Fruit fly (Drosophila melanogaster): ENCODE results near the gene dpr19.
A peak's percentile ranks its signal among the peaks of the same experiment; 100 is the strongest.

The dpr19 gene

DNA sequence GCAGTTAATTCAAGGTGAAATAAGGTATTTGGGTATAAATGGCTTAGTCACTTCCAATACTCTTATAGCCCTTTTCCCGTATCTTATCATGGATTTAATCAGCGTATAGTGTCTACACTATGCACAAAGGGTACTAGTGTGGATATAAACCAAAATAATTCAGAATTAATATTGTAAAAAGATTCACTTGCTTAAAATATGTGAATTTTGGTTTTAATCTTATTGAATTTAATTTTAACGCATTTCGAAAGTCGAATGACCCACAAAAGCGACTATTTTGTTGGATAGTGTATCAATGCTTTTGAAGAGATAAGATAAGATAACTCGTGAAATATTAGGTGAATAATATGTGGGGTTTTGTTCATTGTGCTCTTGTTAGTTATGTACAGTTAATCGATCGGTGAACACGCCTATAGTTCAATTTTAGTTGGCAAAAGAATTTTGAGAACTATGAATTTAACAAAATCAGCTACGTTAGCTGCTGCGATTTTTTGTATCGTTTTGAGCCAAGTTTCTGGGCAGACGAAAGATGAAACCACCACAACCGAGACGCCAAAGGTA is 6.0 kb downstream of the dpr19 start, which contains the start of gene CG5096:
CG5096 (plus strand) TSS at position 374 of the 561 bp plus-strand sequence.
- TF ChIP-seq Sin3A (optimal IDR thresholded peaks at IDR 0.05) (no peak), insv (optimal IDR thresholded peaks at IDR 0.05) (no peak), ttk (optimal IDR thresholded peaks at IDR 0.05) (no peak), Myc (optimal IDR thresholded peaks at IDR 0.05) (no peak), psq (optimal IDR thresholded peaks at IDR 0.05) (no peak), h (optimal IDR thresholded peaks at IDR 0.05) (no peak)

DNA sequence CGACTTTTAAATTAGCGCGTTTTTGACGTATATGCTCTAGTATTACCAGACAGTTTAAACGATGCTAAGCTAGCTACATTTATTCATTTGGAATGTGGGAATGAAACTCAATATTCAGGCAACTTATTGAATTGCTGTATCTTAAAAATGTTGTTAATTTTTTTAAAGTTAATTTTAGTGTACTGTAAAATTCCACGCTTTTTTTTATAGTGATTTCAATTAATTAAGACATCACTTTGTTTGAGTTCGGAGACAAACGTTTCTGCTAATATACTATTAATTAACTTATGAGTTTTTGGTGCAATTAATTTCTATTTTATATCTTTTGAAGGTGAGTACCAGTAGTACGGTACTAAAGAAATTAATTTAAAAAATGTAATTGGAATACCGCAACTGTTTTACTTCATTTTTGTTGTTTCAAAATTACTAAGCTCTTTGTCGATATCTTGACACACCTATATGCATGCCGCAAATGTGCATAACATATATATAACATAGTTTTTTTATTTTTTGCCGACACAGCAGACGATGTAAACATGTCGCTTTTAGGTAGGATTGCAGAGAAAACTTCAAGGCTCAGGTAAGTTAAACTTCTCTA is 10.3 kb downstream of the dpr19 start, which contains the start of the genes Cdk1 and mRpS7:
Cdk1 (minus strand) TSS at position 55 of the 598 bp plus-strand sequence.
mRpS7 (plus strand) TSS at position 455 of the 598 bp plus-strand sequence.
- no peak for TF ChIP-seq psq (optimal IDR thresholded peaks at IDR 0.05)

DNA sequence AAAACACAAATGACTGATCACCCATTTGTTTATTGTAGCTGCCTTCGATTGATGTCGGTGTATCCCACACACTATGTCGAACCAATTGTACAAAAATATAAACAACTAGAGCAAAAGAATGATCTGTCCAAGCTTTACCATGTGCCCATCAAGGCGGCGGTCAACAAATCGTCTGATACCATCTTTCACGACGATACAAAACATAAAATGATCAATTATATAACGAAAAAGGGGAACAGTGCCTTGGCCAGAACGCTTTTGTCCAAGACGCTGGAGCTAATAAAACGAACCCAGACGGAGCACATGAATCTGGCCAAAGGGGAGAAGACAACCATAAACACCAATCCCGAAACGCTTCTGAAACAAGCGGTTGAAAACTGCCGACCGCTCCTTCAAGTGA is 10.9 kb downstream of the dpr19 start:
- no peak for TF ChIP-seq ttk (optimal IDR thresholded peaks at IDR 0.05)
- no peak for TF ChIP-seq psq (optimal IDR thresholded peaks at IDR 0.05)
- TF ChIP-seq h (optimal IDR thresholded peaks at IDR 0.05) = no peak
- TF ChIP-seq Sin3A (optimal IDR thresholded peaks at IDR 0.05) = no peak

DNA sequence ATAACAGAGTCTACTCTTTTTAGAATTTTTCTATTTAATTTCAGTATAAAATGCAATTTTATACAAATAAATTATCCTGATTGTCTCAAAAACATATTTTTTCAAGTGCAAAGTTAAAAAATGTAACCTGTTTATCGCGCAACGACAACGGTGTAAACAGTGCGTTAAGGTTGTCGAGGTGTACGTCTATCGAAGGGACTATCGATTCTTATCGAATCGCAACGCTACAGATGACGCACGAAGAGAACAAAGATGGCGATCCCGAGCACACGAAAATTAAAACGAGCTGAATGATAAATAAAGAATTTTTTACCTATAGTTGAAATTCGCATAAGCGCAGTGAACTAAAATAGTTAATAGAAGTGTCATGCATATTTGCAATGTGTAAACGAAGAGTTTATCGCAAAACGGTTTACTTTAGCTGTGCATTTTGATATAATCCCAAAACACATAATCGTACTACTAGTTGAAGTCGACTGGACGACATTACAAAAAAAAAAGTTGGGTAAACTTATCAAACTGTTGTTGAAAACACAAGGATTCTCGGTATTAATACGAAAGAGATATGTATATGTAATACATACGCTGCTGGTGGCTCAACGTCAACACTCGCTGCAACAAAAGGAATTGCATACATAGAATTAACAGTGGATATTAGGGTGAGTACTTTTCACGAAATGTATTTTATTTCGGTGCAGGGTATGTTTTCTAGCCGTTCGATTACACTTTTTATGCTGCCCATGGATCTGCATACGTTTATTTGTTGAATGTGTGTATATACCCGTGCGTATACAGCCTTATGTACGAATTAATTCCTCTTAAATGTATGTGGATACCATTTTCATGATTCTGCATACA is 12.1 kb downstream of the dpr19 start, which contains the start of gene da:
da (plus strand) TSS at position 237 of the 858 bp plus-strand sequence.
- TF ChIP-seq psq (optimal IDR thresholded peaks at IDR 0.05) (no peak), h (optimal IDR thresholded peaks at IDR 0.05) (no peak), insv (optimal IDR thresholded peaks at IDR 0.05) (no peak), ttk (optimal IDR thresholded peaks at IDR 0.05) (no peak), Myc (optimal IDR thresholded peaks at IDR 0.05) (no peak), Sin3A (optimal IDR thresholded peaks at IDR 0.05) (no peak)

DNA sequence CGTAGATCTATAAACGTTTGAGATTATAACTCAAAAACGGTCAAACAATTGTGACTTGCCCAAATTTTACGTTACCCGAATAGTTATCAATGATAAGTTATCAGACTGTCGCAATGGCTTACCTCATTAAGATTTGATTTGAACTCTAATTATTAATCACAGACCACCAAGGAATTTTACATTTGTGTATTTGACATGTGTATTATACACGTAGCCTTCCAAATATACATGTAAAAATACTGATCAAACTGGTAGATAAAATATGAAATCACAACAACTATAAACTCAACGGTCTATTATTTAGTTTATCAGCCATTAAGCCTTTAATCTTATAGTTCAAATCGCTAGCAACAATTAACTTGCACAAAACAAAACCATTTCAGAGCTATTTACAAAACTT is 17.5 kb downstream of the dpr19 start:
- TF ChIP-seq Myc (optimal IDR thresholded peaks at IDR 0.05) (no peak), h (optimal IDR thresholded peaks at IDR 0.05) (no peak), insv (optimal IDR thresholded peaks at IDR 0.05) (no peak), psq (optimal IDR thresholded peaks at IDR 0.05) (no peak), Sin3A (optimal IDR thresholded peaks at IDR 0.05) (no peak), ttk (optimal IDR thresholded peaks at IDR 0.05) (no peak)

DNA sequence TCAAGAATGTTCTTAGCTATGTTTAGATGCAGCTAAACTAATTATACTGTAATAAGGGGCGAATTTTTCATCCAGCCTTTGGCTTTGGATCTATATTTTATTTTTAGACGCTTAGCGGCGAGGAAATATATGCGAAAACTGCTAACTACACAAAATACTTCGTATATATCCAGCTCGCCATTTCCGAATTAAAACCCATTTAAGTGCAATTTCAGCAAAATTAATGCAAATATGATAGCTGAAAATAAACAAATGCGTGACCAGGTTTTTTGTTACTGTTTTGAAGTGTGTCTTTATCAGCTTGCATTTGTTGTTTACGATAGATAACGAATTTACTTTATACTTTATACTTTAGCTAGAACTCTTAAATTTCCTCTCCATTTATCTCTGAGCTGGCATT is 19.1 kb downstream of the dpr19 start:
- no peak for TF ChIP-seq Sin3A (optimal IDR thresholded peaks at IDR 0.05)
- no peak for TF ChIP-seq insv (optimal IDR thresholded peaks at IDR 0.05)
- TF ChIP-seq h (optimal IDR thresholded peaks at IDR 0.05) = no peak
- TF ChIP-seq psq (optimal IDR thresholded peaks at IDR 0.05) = no peak
- no peak for TF ChIP-seq Myc (optimal IDR thresholded peaks at IDR 0.05)
- TF ChIP-seq ttk (optimal IDR thresholded peaks at IDR 0.05) = no peak

DNA sequence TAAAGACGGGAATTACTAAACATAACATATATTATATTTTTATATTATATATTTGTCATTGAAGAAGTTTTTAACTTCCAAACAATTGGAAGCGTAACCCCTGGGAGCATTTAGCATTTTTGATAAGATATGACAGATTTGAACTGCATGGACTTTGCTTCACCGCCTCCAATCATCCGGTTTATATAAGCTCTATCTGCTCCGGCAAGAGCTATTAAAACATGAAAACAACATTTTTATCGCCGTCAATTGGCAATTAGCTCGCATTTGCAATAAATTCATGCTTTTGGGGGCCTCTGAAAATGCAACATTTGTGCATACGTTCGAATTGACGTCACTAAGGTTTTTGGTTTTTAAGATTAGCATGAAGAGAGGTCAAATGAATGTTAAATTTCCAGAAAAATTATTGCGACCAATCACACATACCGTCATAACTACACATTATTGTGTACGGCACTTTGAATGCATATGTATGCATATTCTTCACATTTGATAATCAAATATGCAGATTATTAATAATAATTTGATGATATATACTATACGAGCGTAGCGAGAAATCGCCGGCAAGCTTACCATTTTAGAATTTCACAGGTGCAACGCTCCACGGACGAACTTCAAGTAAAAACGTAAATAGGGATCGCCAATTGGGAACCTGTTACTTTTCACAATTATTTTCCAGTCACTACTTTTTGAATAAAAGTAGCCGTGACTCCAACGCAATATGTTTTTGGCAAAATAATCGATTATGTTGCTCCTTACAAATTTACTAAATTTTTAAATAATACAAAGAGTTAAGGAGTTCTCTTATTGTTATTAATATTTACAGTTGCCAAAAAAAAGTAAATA is 19.9 kb downstream of the dpr19 start, which contains the start of gene Mdh1:
Mdh1 (minus strand) TSS at position 691 of the 846 bp plus-strand sequence.
- TF ChIP-seq h (optimal IDR thresholded peaks at IDR 0.05) (no peak), Myc (optimal IDR thresholded peaks at IDR 0.05) (no peak), ttk (optimal IDR thresholded peaks at IDR 0.05) (no peak), insv (optimal IDR thresholded peaks at IDR 0.05) (no peak), psq (optimal IDR thresholded peaks at IDR 0.05) (peak; percentile 52)

DNA sequence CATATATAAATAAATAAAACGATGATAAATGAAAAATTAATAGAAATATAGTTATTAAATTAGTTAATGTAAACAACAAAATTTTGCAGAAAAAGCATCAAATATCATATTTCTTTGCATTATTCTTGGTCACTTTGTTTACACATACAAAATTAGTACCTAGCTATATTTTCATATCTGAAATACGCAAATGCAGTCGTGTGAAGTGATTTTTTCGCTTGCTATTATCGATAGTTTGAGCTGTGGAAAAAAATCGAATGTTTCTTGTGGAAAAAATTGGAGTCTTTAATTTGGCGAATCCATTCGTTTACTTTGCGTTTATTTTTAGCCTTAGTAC is 20.5 kb downstream of the dpr19 start, which contains the start of gene Cnot4:
Cnot4 (plus strand) TSS at position 229 of the 337 bp plus-strand sequence.
- TF ChIP-seq psq (optimal IDR thresholded peaks at IDR 0.05) (peak; percentile 31), Sin3A (optimal IDR thresholded peaks at IDR 0.05) (no peak)

DNA sequence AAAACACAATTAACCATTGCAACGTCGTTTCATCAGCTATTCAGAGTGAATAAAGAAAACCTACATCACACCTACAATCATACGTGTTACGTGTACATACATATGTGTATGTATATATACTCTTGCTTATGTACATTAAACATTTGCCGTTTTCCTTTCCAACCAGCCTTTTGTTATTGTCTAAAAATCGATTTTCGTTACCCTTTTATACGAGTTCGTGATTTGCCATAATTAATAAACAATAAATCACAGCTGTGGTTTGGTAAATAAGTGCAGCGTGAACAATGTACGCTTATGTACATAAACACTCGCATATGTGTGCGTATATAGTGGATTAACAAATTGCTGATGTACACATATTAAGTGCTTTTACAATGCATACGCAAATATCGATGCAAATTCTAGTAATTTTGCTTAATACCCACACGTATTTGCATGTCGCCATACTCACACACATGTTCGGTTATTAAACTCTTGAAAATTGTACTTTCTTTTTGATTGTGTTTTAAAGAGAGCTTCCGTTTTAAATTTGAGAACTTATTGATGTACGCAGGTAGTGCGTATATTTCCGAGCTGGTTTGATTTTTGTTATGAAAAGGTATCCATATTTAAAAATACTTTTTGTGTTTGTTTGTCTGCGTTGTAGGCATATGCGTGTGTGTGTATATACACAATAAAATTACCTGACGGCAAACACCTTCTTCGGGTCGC is 21.1 kb downstream of the dpr19 start:
- TF ChIP-seq psq (optimal IDR thresholded peaks at IDR 0.05) = no peak
- no peak for TF ChIP-seq Myc (optimal IDR thresholded peaks at IDR 0.05)
- TF ChIP-seq Sin3A (optimal IDR thresholded peaks at IDR 0.05) = no peak
- TF ChIP-seq ttk (optimal IDR thresholded peaks at IDR 0.05) = no peak
- no peak for TF ChIP-seq h (optimal IDR thresholded peaks at IDR 0.05)

DNA sequence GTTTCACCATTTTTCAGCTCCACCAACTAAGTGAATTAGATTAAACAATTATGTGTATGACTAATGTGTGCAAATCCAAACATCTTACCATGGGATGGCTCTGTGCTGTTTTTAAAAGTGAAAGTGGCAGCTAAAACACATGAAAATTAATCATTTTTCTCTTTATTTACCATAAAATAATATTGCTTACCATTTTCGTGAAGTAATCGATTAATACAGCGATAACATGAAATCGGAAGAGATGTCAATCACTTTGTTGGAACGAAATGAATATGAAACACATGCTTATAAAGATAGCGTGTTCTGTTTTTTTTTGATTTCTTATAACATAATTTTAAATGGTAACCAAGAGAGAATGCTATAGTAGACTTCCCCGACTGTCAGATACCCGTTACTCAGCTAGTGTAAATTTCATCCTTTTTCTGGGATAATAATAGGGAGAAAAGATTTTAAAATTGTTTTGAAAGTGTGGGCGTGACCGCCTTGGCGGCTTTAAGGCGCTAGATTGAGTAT is 27.9 kb downstream of the dpr19 start:
- TF ChIP-seq insv (optimal IDR thresholded peaks at IDR 0.05) = no peak
- no peak for TF ChIP-seq h (optimal IDR thresholded peaks at IDR 0.05)

DNA sequence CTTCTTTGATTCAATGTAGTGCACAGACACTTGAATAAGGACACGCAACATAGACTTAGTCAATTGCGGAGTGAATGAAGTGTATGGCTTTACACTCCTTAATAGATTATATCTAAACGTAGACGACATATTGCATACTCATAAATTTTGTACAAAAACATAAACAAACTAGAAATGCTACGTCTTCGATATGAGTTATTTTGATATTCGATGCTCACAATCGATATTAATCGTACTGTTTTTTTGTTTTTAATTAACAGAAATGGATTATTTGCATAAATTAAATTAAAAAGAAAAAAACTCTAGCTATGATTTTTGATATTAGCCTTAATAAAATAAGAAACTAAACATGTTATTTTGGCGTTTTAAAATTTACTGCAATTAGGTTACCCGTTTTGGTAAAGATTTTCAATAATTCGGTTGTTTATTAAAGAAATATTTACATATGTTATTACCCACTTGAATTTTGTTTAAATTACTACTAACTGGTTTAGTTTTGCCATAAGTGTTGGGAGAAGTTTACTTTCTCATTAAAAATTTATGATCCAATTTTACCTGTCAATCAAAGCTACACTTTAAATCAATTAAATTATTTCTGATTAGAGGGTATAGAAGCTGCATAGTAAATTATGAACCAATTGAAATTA is 29.2 kb downstream of the dpr19 start, which contains the start of the genes CG17768, LSm-4 and Ir31a:
CG17768 (minus strand) TSS at position 196 of the 647 bp plus-strand sequence.
LSm-4 (minus strand) TSS at position 196 of the 647 bp plus-strand sequence.
Ir31a (plus strand) TSS at position 558 of the 647 bp plus-strand sequence.
- TF ChIP-seq Sin3A (optimal IDR thresholded peaks at IDR 0.05) (no peak), psq (optimal IDR thresholded peaks at IDR 0.05) (no peak), insv (optimal IDR thresholded peaks at IDR 0.05) (no peak), h (optimal IDR thresholded peaks at IDR 0.05) (no peak), Myc (optimal IDR thresholded peaks at IDR 0.05) (no peak), ttk (optimal IDR thresholded peaks at IDR 0.05) (no peak)

Data from Kc167 (cell line).